Worm (Caenorhabditis elegans) whole organism, mixed stage, embryonic: Measurements from ENCODE around the gene R04F11.5.

ENCODE experiments used
- M03D4.4 ChIP-seq: sonication (generic microtip); optimal IDR thresholded peaks from 2 replicates; lab custom pipeline; 2017; ENCODE audit warnings: mild to moderate bottlenecking, missing genetic modification characterization, missing compliant biosample characterization
- elt-3 ChIP-seq: fragments of 150-350 bp; optimal IDR thresholded peaks from 2 replicates; lab custom pipeline; 2014; ENCODE audit warnings: missing biosample characterization, missing genetic modification characterization
- mep-1 ChIP-seq: fragments of 150-350 bp; optimal IDR thresholded peaks from 2 replicates; lab custom pipeline; 2017; ENCODE audit warnings: missing biosample characterization, missing genetic modification reagents, missing genetic modification characterization, inconsistent platforms
- nhr-76 ChIP-seq: sonication (generic microtip); optimal IDR thresholded peaks from 2 replicates; lab custom pipeline; 2017; ENCODE audit warnings: missing biosample characterization, missing genetic modification characterization
- pha-4 ChIP-seq: fragments of 150-350 bp; optimal IDR thresholded peaks from 2 replicates; lab custom pipeline; 2018; ENCODE audit warnings: missing biosample characterization, missing genetic modification reagents, missing genetic modification characterization
- unc-62 ChIP-seq: fragments of 150-350 bp; optimal IDR thresholded peaks from 2 replicates; lab custom pipeline; 2014; ENCODE audit warnings: missing biosample characterization, missing genetic modification reagents, missing genetic modification characterization
- zip-8 ChIP-seq: fragments of 150-350 bp; optimal IDR thresholded peaks from 2 replicates; lab custom pipeline; 2014; ENCODE audit warnings: missing biosample characterization, missing genetic modification characterization

DNA sequence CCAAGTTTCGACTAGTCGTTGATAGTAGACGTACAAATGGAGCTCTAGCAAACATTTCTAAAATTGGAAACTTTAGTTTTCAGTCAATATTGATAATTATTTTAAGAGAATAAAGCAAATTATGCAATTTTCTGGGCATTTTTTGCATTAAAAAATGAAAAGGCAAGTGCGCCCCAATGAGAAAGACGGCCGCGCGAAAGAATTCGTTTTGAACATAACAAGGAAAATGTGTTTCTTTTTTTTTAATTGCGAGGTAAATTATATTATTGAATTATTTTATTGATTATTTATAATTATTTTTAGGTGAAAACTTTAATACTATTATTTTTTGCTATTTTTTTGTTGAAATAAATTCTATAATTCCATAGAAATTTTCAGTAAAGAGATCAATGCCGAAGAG lies 46.3 kb downstream of the R04F11.5 start, which contains the start of the genes tsfm-1 and capg-2:
- TF ChIP-seq unc-62 (no peak), mep-1 (tag; lab: Kevin White, UChicago) (no peak), zip-8 (tag; lab: Kevin White, UChicago) (no peak), M03D4.4 (tag; lab: Kevin White, UChicago) (no peak), nhr-76 (tag; lab: Kevin White, UChicago) (no peak), pha-4 (tag; lab: Kevin White, UChicago) (no peak), elt-3 (tag; lab: Kevin White, UChicago) (no peak)
